ENCODE assay signal across 7 worm cellular contexts in the genomic region with DNA sequence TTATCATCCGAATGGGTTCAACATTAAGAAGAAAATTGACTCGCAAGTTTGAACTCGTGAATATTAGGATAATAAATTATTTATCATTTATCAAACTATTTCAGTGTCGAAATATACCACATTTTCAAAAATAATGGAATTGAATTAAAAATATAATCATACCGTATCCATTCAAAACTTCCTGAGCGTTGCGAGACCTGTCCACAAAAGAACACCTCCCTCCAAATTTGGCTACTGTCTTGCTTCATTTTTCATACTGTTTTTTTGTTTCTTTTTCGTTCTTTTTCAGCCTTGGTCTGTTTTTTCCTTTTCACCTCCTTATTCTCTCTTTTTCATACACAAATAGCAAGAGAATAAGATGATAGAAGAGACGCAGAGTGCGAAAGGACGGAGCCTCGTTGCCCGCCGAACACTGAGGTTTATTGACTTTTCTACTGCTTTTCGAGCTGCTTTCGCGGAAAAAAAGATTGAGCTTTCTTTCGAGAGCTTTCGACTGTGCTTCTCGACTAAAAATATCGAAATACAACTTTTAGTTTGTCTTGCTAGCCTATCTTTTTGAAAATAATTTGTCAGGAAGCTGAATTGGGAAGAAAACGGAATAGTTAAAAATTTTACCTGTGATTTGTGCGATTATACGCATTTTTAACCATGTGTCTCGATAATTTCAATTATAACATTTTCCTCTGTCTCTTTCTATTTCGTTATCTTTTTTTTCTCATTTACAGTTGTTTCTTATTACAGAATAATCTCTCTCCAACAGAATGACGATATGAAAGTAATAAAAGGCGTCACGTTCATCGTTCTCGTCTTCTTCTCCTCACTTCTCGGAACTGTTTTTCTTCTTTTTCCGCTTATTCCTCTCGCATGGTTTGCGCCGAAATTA.
A peak's percentile ranks its signal among the peaks of the same experiment; 100 is the strongest.
TF ChIP-seq lines count a peak whose summit lies in the region.

acl-8 (plus strand) TSS at position 742 of the 883 bp plus-strand sequence.

TF ChIP-seq in whole organism, L1 larva, 84 proteins besides CTCF, POLR2A, EP300 and RAD21:
- peak; percentile 43 for TF ChIP-seq elt-2 (tag; optimal IDR thresholded peaks at IDR 0.05; lab: Kevin White, UChicago)
- peak in 1 of 2 experiments; percentile 4 for TF ChIP-seq lin-35 (GFP tag; optimal IDR thresholded peaks at IDR 0.05; lab: Kevin White, UChicago)
- no peak for TF ChIP-seq snu-23 (GFP tag; optimal IDR thresholded peaks at IDR 0.05; lab: Kevin White, UChicago)
- peak; percentile 13 for TF ChIP-seq rnt-1 (tag; optimal IDR thresholded peaks at IDR 0.05; lab: Kevin White, UChicago)
- peak in 1 of 2 experiments; percentile 4 for TF ChIP-seq efl-1 (optimal IDR thresholded peaks at IDR 0.05; lab: Kevin White, UChicago)
- peak in 1 of 2 experiments; percentile 68 for TF ChIP-seq efl-1 (GFP tag; optimal IDR thresholded peaks at IDR 0.05 in 1 of 2; lab: Kevin White, UChicago)
- no peak for TF ChIP-seq lin-14 (GFP tag; optimal IDR thresholded peaks at IDR 0.05; lab: Kevin White, UChicago)

TF ChIP-seq in whole organism, L2 larva, 48 proteins besides CTCF, POLR2A, EP300 and RAD21:
- TF ChIP-seq ZK546.5 (tag; optimal IDR thresholded peaks at IDR 0.05; lab: Kevin White, UChicago) (no peak), crh-2 (tag; optimal IDR thresholded peaks at IDR 0.05; lab: Kevin White, UChicago) (peak; percentile 41), nhr-237 (tag; optimal IDR thresholded peaks at IDR 0.05; lab: Kevin White, UChicago) (no peak), alr-1 (tag; optimal IDR thresholded peaks at IDR 0.05; lab: Kevin White, UChicago) (no peak), Y55F3AM.14 (GFP tag; optimal IDR thresholded peaks at IDR 0.05; lab: Kevin White, UChicago) (no peak), nhr-23 (tag; optimal IDR thresholded peaks at IDR 0.05; lab: Kevin White, UChicago) (no peak), sem-4 (tag; optimal IDR thresholded peaks at IDR 0.05; lab: Kevin White, UChicago) (no peak), ztf-4 (tag; optimal IDR thresholded peaks at IDR 0.05; lab: Kevin White, UChicago) (no peak), fos-1 (tag; optimal IDR thresholded peaks at IDR 0.05; lab: Kevin White, UChicago) (peak; percentile 40), gmeb-1 (tag; optimal IDR thresholded peaks at IDR 0.05; lab: Kevin White, UChicago) (no peak)
TF ChIP-seq in whole organism, L2 larva: peak in this region for 2.

TF ChIP-seq in whole organism, L3 larva, 47 proteins besides CTCF, POLR2A, EP300 and RAD21:
- TF ChIP-seq pha-4 (tag; optimal IDR thresholded peaks at IDR 0.05; lab: Kevin White, UChicago) (peak; percentile 86), elt-1 (tag; optimal IDR thresholded peaks at IDR 0.05; lab: Kevin White, UChicago) (no peak), elt-2 (tag; optimal IDR thresholded peaks at IDR 0.05; lab: Kevin White, UChicago) (peak; percentile 73)

TF ChIP-seq in whole organism, L4 larva, 104 proteins besides CTCF, POLR2A, EP300 and RAD21 (continues in another document):
- TF ChIP-seq dmd-6 (GFP tag; IDR thresholded peaks at IDR 0.05; lab: Robert Waterston, UW) (peak; percentile 69), mxl-3 (GFP tag; optimal IDR thresholded peaks at IDR 0.05; lab: Kevin White, UChicago) (peak; percentile 51), lin-15B (tag; optimal IDR thresholded peaks at IDR 0.05; lab: Kevin White, UChicago) (no peak), ctbp-1 (GFP tag; IDR thresholded peaks at IDR 0.05; lab: Robert Waterston, UW) (no peak), mes-2 (tag; optimal IDR thresholded peaks at IDR 0.05; lab: Kevin White, UChicago; ENCODE audit: poor library complexity, severe bottlenecking) (no peak), unc-130 (GFP tag; optimal IDR thresholded peaks at IDR 0.05; lab: Kevin White, UChicago) (no peak), lim-7 (GFP tag; IDR thresholded peaks at IDR 0.05; lab: Robert Waterston, UW) (no peak), spr-1 (tag; optimal IDR thresholded peaks at IDR 0.05; lab: Kevin White, UChicago) (no peak), Y105C5A.15 (GFP tag; IDR thresholded peaks at IDR 0.05; lab: Robert Waterston, UW) (no peak), nhr-237 (tag; optimal IDR thresholded peaks at IDR 0.05; lab: Kevin White, UChicago) (no peak), hmg-1.1 (GFP tag; IDR thresholded peaks at IDR 0.05; lab: Robert Waterston, UW) (no peak; the same call in 1 of the 2 replicates), spr-3 (GFP tag; optimal IDR thresholded peaks at IDR 0.05; lab: Kevin White, UChicago) (no peak), pha-4 (GFP tag; IDR thresholded peaks at IDR 0.05; lab: Robert Waterston, UW) (no peak), pha-4 (tag; optimal IDR thresholded peaks at IDR 0.05; lab: Kevin White, UChicago) (peak; percentile 19), pqm-1 (tag; optimal IDR thresholded peaks at IDR 0.05; lab: Kevin White, UChicago) (peak; percentile 84), aha-1 (tag; lab: Kevin White, UChicago) (peak; percentile 23)

TF ChIP-seq in whole organism, late embryonic, 69 proteins besides CTCF, POLR2A, EP300 and RAD21:
- TF ChIP-seq ceh-48 (tag; optimal IDR thresholded peaks at IDR 0.05; lab: Kevin White, UChicago): peak; percentile 33
- no peak for TF ChIP-seq nhr-11 (tag; optimal IDR thresholded peaks at IDR 0.05; lab: Kevin White, UChicago)

TF ChIP-seq in whole organism, midembryonic, 9 proteins besides CTCF, POLR2A, EP300 and RAD21:
- TF ChIP-seq ztf-29 (GFP tag; IDR thresholded peaks at IDR 0.05; lab: Robert Waterston, UW) (no peak), flt-1 (GFP tag; IDR thresholded peaks at IDR 0.05; lab: Robert Waterston, UW) (no peak), klf-2 (GFP tag; conservative IDR thresholded peaks at IDR 0.05; lab: Robert Waterston, UW) (no peak), tab-1 (GFP tag; IDR thresholded peaks at IDR 0.05; lab: Robert Waterston, UW) (no peak), ref-1 (GFP tag; conservative IDR thresholded peaks at IDR 0.05; lab: Robert Waterston, UW) (no peak), cog-1 (tag; optimal IDR thresholded peaks at IDR 0.05; lab: Kevin White, UChicago) (no peak), ztf-23 (GFP tag; IDR thresholded peaks at IDR 0.05; lab: Robert Waterston, UW) (0 out of 2 replicates have a peak, but pooled peaks have one; percentile 9)

TF ChIP-seq in whole organism, young adult, 124 proteins besides CTCF, POLR2A, EP300 and RAD21:
- TF ChIP-seq lsl-1 (GFP tag; optimal IDR thresholded peaks at IDR 0.05; lab: Kevin White, UChicago): peak; percentile 67
- peak; percentile 39; the same call in 1 of the 2 replicates for TF ChIP-seq madf-6 (GFP tag; IDR thresholded peaks at IDR 0.05; lab: Robert Waterston, UW)
- no peak for TF ChIP-seq F57A8.1 (GFP tag; optimal IDR thresholded peaks at IDR 0.05; lab: Kevin White, UChicago)
- peak; percentile 62 for TF ChIP-seq F33H1.4 (GFP tag; IDR thresholded peaks at IDR 0.05; lab: Robert Waterston, UW)
- peak; percentile 82 for TF ChIP-seq nhr-80 (tag; optimal IDR thresholded peaks at IDR 0.05; lab: Kevin White, UChicago)
- 0 out of 2 replicates have a peak, but pooled peaks have one; percentile 30 for TF ChIP-seq dox-1 (GFP tag; IDR thresholded peaks at IDR 0.05; lab: Robert Waterston, UW)
- TF ChIP-seq unc-130 (GFP tag; optimal IDR thresholded peaks at IDR 0.05; lab: Kevin White, UChicago): no peak
- peak; percentile 68; the same call in 1 of the 2 replicates for TF ChIP-seq hmg-1.2 (GFP tag; IDR thresholded peaks at IDR 0.05; lab: Robert Waterston, UW)
